Worm (Caenorhabditis elegans) whole organism, mixed stage, embryonic: ENCODE measurements around the gene ptp-2.

Experiments used
- M03D4.4 ChIP-seq: sonication (generic microtip); optimal IDR thresholded peaks from 2 replicates; lab custom pipeline; 2017; ENCODE audit warnings: mild to moderate bottlenecking, missing genetic modification characterization, missing compliant biosample characterization
- ceh-83 ChIP-seq: fragments of 200-800 bp; sonication (Bioruptor generic); optimal IDR thresholded peaks from 2 replicates; lab custom pipeline; 2018; ENCODE audit warnings: mild to moderate bottlenecking, missing genetic modification characterization, missing compliant biosample characterization
- elt-1 ChIP-seq: sonication (generic microtip); optimal IDR thresholded peaks from 2 replicates; lab custom pipeline; 2017; ENCODE audit warnings: missing genetic modification characterization, mild to moderate bottlenecking, missing compliant biosample characterization, antibody characterized with exemption, moderate library complexity, borderline replicate concordance; ENCODE audit not compliant: insufficient read depth
- elt-3 ChIP-seq: fragments of 150-350 bp; optimal IDR thresholded peaks from 2 replicates; lab custom pipeline; 2014; ENCODE audit warnings: missing biosample characterization, missing genetic modification characterization
- nhr-12 ChIP-seq: fragments of 150-350 bp; optimal IDR thresholded peaks from 2 replicates; lab custom pipeline; 2014; ENCODE audit warnings: missing biosample characterization, missing genetic modification characterization
- nhr-237 ChIP-seq: fragments of 150-350 bp; optimal IDR thresholded peaks from 2 replicates; lab custom pipeline; 2014; ENCODE audit warnings: missing biosample characterization, missing genetic modification characterization
- nhr-28 ChIP-seq: fragments of 150-350 bp; optimal IDR thresholded peaks from 2 replicates; lab custom pipeline; 2014; ENCODE audit warnings: missing biosample characterization, missing genetic modification characterization
- pha-4 ChIP-seq: fragments of 150-350 bp; optimal IDR thresholded peaks from 2 replicates; lab custom pipeline; 2018; ENCODE audit warnings: missing biosample characterization, missing genetic modification reagents, missing genetic modification characterization
- ztf-11 ChIP-seq: fragments of 150-350 bp; optimal IDR thresholded peaks from 2 replicates; lab custom pipeline; 2014; ENCODE audit warnings: missing biosample characterization, missing genetic modification characterization

DNA sequence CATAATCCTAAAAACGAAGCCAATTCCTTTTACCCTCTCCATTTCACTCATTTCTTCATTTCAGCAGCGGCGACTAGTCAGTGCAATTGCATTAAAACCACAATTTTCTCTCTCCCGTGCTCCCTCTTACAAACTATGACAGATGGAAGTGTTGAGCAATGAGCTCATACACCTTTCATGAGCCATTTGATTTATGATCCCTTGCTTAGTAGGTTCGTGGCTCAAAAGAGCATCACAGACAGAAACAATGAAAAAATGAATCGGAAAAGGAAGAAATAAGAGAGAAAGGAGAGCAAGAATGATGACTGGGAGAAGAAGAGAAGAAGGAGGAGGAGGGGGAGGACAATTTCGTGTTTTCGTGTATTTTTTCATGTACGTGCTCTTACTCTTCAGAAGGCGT is 46.9 kb upstream of the ptp-2 start:
- TF ChIP-seq ztf-11 (tag; lab: Kevin White, UChicago): no peak
- TF ChIP-seq nhr-237: no peak
- TF ChIP-seq nhr-28 (tag; lab: Kevin White, UChicago): no peak
- no peak for TF ChIP-seq pha-4 (tag; lab: Kevin White, UChicago)
- no peak for TF ChIP-seq elt-1 (tag; lab: Kevin White, UChicago)
- TF ChIP-seq elt-3 (tag; lab: Kevin White, UChicago): no peak
- TF ChIP-seq nhr-12: no peak
- no peak for TF ChIP-seq ceh-83 (GFP tag; lab: Kevin White, UChicago)
- TF ChIP-seq M03D4.4: no peak
